Worm (Caenorhabditis elegans) whole organism, early embryonic: ENCODE results near the gene E02H4.2.

Source experiments
- B0310.2 ChIP-seq: sonication (generic microtip); optimal IDR thresholded peaks from 2 replicates; lab custom pipeline; 2016; ENCODE audit warnings: mild to moderate bottlenecking, missing genetic modification characterization, missing compliant biosample characterization
- F13C5.2 ChIP-seq: sonication (generic microtip); optimal IDR thresholded peaks from 2 replicates; lab custom pipeline; 2017; ENCODE audit warnings: mild to moderate bottlenecking, missing genetic modification characterization, inconsistent platforms, missing compliant biosample characterization
- aly-1 ChIP-seq: sonication (generic microtip); optimal IDR thresholded peaks from 2 replicates; lab custom pipeline; 2016; ENCODE audit warnings: missing genetic modification characterization, missing compliant biosample characterization
- ama-1 ChIP-seq: fragments of 150-350 bp; optimal IDR thresholded peaks from 2 replicates; lab custom pipeline; 2014
- ceh-13 ChIP-seq: fragments of 200-800 bp; sonication (Bioruptor generic); optimal IDR thresholded peaks from 2 replicates; lab custom pipeline; 2018; ENCODE audit warnings: mild to moderate bottlenecking, missing genetic modification characterization, missing compliant biosample characterization
- ceh-36 ChIP-seq: sonication (generic microtip); optimal IDR thresholded peaks from 2 replicates; lab custom pipeline; 2016; ENCODE audit warnings: missing genetic modification characterization, inconsistent platforms, missing compliant biosample characterization
- ets-7 ChIP-seq: sonication (generic microtip); optimal IDR thresholded peaks from 2 replicates; lab custom pipeline; 2016; ENCODE audit warnings: missing genotype, missing genetic modification characterization, missing compliant biosample characterization
- flt-1 ChIP-seq: fragments of 200-800 bp; sonication (Bioruptor generic); IDR thresholded peaks from 2 replicates; pipeline ENCODE4 v1.3.6; 2022; ENCODE audit warnings: missing genetic modification characterization, missing compliant biosample characterization
- hmbx-1 ChIP-seq: sonication (generic microtip); optimal IDR thresholded peaks from 2 replicates; lab custom pipeline; 2016; ENCODE audit warnings: mild to moderate bottlenecking, missing genetic modification characterization, missing compliant biosample characterization
- hmg-4 ChIP-seq: fragments of 200-800 bp; sonication (Bioruptor generic); optimal IDR thresholded peaks from 2 replicates; lab custom pipeline; 2018; ENCODE audit warnings: mild to moderate bottlenecking, missing genetic modification characterization, missing compliant biosample characterization
- hnd-1 ChIP-seq: sonication (generic microtip); optimal IDR thresholded peaks from 2 replicates; lab custom pipeline; 2016; ENCODE audit warnings: missing genetic modification characterization, missing compliant biosample characterization
- pes-1 ChIP-seq: fragments of 200-800 bp; sonication (Bioruptor generic); IDR thresholded peaks from 2 replicates; pipeline ENCODE4 v1.3.6; 2022; ENCODE audit warnings: missing genetic modification reagents, missing genetic modification characterization, missing compliant biosample characterization
- scrt-1 ChIP-seq: fragments of 200-800 bp; sonication (Bioruptor generic); IDR thresholded peaks from 2 replicates; pipeline ENCODE4 v1.3.6; 2022; ENCODE audit warnings: missing genetic modification characterization, missing compliant biosample characterization
- sea-1 ChIP-seq: fragments of 200-800 bp; sonication (Bioruptor generic); conservative IDR thresholded peaks from 2 replicates; pipeline ENCODE4 v1.3.6; 2022; ENCODE audit warnings: missing genetic modification characterization, missing compliant biosample characterization
- tbx-11 ChIP-seq: fragments of 200-800 bp; sonication (Bioruptor generic); IDR thresholded peaks from 2 replicates; pipeline ENCODE4 v1.3.6; 2022; ENCODE audit warnings: missing genetic modification characterization, missing compliant biosample characterization
- tbx-37 ChIP-seq: fragments of 200-800 bp; sonication (Bioruptor generic); conservative IDR thresholded peaks from 2 replicates; pipeline ENCODE4 v1.3.6; 2022; ENCODE audit warnings: missing genetic modification reagents, missing genetic modification characterization, missing compliant biosample characterization
- tra-4 ChIP-seq: sonication (generic microtip); optimal IDR thresholded peaks from 2 replicates; lab custom pipeline; 2017; ENCODE audit warnings: missing genetic modification characterization, missing compliant biosample characterization

The E02H4.2 gene

ce11 chrX:14289993-14290392, 8.6 kb upstream of the E02H4.2 start:
- TF ChIP-seq ets-7 (tag; lab: Kevin White, UChicago) (no peak), flt-1 (GFP tag; lab: Robert Waterston, UW) (no peak), ceh-36 (no peak), aly-1 (tag; lab: Kevin White, UChicago) (no peak), scrt-1 (GFP tag; lab: Robert Waterston, UW) (no peak), F13C5.2 (no peak), tbx-11 (GFP tag; lab: Robert Waterston, UW) (no peak), tbx-37 (GFP tag; lab: Robert Waterston, UW) (no peak), tra-4 (tag; lab: Kevin White, UChicago) (no peak), hnd-1 (tag; lab: Kevin White, UChicago) (no peak), ceh-13 (GFP tag; lab: Kevin White, UChicago) (no peak), sea-1 (no peak), B0310.2 (tag; lab: Kevin White, UChicago) (no peak)

DNA sequence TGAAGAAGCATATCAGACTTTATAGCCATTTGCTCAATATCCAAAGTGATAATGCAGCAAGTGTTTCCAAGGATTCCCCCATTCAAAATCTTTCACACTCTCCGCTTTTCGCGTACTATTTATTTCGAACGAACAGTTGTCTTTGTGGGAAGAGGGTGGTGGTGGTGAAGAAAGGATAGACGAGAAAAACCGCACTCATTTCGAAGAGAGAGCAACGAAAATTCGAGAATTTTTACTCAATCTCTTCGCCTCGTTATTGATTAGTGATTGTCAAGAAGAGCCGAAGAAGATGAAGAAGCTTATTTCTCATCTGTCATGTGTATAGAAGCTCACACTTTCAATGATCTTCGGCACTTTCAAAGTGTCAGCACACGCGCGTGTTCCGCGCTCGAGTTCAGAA, 6.5 kb upstream of the E02H4.2 start:
- no peak for TF ChIP-seq hmbx-1 (tag; lab: Kevin White, UChicago)
- no peak for TF ChIP-seq scrt-1 (GFP tag; lab: Robert Waterston, UW)
- TF ChIP-seq ceh-36: no peak

DNA sequence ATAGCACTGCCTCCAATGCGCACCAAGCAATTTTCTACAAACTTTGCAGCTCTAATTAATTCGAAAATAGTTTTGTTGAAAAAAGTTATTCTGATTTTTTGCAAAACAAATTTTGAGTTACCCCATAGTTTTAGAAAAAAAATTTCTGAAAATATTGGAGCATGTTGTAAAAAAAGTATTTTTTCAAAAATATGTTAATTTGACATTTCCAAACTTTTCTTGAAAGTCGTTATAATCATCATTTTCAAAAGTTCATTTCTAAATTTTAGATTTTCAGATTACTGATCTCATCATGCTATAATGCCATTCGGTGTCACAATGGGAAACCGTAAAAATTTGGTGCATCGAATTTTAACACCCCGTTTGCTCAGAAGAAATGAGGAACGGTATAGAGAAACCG, 13.6 kb downstream of the E02H4.2 start, which contains the start of gene del-1:
Gene del-1, plus strand, starts transcription at position 301 of the 400 bp plus-strand sequence.
- no peak for TF ChIP-seq ama-1 (lab: Kevin White, UChicago)
- no peak for TF ChIP-seq B0310.2 (tag; lab: Kevin White, UChicago)

ce11 chrX:14267170-14267569, 14.3 kb downstream of the E02H4.2 start:
- TF ChIP-seq hmg-4 (GFP tag; lab: Kevin White, UChicago): no peak

DNA sequence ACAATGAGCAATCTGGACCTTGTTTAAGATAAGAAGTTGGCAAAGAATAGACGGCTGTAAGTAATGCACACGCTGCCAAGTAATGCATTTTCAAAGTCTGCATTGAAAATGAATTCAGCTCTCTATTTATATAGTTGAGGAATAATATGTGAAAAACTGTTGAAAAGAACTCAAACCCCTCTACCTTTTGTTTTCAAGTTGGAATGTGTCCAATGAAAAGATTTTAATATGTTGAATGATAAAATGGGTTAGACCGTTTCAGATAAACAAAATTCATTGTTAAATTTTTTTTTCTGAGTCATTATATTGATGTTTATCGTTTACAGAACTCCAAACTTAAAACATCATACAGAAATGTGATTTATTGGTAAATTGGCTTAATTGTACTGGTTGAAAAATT, 18.0 kb downstream of the E02H4.2 start, which contains the start of gene E02H4.8:
Gene E02H4.8, minus strand, starts transcription at position 101 of the 400 bp plus-strand sequence.
- TF ChIP-seq aly-1 (tag; lab: Kevin White, UChicago) (no peak), scrt-1 (GFP tag; lab: Robert Waterston, UW) (no peak), flt-1 (GFP tag; lab: Robert Waterston, UW) (no peak), ama-1 (lab: Kevin White, UChicago) (no peak), hnd-1 (tag; lab: Kevin White, UChicago) (no peak), sea-1 (no peak), ets-7 (tag; lab: Kevin White, UChicago) (no peak), tbx-11 (GFP tag; lab: Robert Waterston, UW) (no peak), pes-1 (GFP tag; lab: Robert Waterston, UW) (no peak), hmbx-1 (tag; lab: Kevin White, UChicago) (no peak), tra-4 (tag; lab: Kevin White, UChicago) (no peak), F13C5.2 (no peak), ceh-13 (GFP tag; lab: Kevin White, UChicago) (no peak), hmg-4 (GFP tag; lab: Kevin White, UChicago) (no peak), B0310.2 (tag; lab: Kevin White, UChicago) (no peak)

ce11 chrX:14257661-14258060, 23.8 kb downstream of the E02H4.2 start, which contains the start of gene E02H4.4:
Gene E02H4.4, plus strand, starts transcription at chrX:14257961.
- TF ChIP-seq sea-1 (no peak), ama-1 (lab: Kevin White, UChicago) (no peak), pes-1 (GFP tag; lab: Robert Waterston, UW) (no peak), ets-7 (tag; lab: Kevin White, UChicago) (no peak), hmbx-1 (tag; lab: Kevin White, UChicago) (no peak), ceh-13 (GFP tag; lab: Kevin White, UChicago) (no peak), hnd-1 (tag; lab: Kevin White, UChicago) (no peak), B0310.2 (tag; lab: Kevin White, UChicago) (no peak), ceh-36 (no peak), aly-1 (tag; lab: Kevin White, UChicago) (no peak), F13C5.2 (no peak)

DNA sequence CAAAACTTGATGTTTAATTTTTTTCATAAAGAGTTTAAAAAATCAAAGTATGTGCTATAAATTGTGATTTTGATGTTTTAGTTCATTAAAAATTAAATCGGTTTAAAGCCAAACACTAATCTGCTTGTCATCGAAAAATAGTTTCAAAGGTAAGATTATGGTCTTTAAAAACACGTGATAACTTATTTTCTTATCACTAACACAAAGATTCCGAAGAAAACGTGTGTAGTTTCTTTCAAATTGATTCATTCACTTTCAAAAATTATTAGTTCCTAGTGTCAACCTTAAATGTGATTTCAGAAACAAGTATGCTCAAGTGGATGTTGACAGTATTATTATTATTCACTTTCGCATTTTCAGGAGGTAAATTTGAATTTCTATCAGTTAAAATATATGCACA, 25.5 kb downstream of the E02H4.2 start, which contains the start of gene E02H4.7:
Gene E02H4.7, plus strand, starts transcription at position 301 of the 400 bp plus-strand sequence.
- no peak for TF ChIP-seq F13C5.2
- TF ChIP-seq tbx-11 (GFP tag; lab: Robert Waterston, UW): no peak
- no peak for TF ChIP-seq hmg-4 (GFP tag; lab: Kevin White, UChicago)
- no peak for TF ChIP-seq hnd-1 (tag; lab: Kevin White, UChicago)
- TF ChIP-seq ceh-13 (GFP tag; lab: Kevin White, UChicago): no peak
- TF ChIP-seq B0310.2 (tag; lab: Kevin White, UChicago): no peak
- TF ChIP-seq scrt-1 (GFP tag; lab: Robert Waterston, UW): no peak
- TF ChIP-seq tra-4 (tag; lab: Kevin White, UChicago): no peak
- no peak for TF ChIP-seq aly-1 (tag; lab: Kevin White, UChicago)
- no peak for TF ChIP-seq tbx-37 (GFP tag; lab: Robert Waterston, UW)
- no peak for TF ChIP-seq ama-1 (lab: Kevin White, UChicago)

DNA sequence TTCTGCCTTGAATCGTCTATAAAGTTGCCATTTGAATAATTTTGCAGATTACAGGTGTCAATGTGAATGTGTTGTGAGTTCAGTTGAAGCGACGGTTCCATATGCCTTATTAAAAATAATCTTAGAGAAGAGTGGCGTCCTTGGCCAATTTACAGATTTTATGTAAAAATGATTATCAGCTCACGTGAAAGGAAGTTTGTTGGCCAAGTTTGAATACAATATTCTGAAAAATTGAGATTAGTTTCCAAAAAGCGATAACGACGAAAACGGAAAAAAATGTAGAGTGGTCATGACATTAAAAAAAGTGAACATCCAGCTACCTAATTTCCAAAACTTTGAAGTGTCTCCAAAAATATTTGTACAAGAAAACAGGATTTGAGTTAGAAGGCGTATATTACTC, 26.4 kb downstream of the E02H4.2 start, which contains the start of gene E02H4.5:
Gene E02H4.5, minus strand, starts transcription at position 101 of the 400 bp plus-strand sequence.
- TF ChIP-seq F13C5.2 (no peak), tbx-37 (GFP tag; lab: Robert Waterston, UW) (no peak), ceh-13 (GFP tag; lab: Kevin White, UChicago) (no peak), hmg-4 (GFP tag; lab: Kevin White, UChicago) (no peak), scrt-1 (GFP tag; lab: Robert Waterston, UW) (no peak), ama-1 (lab: Kevin White, UChicago) (no peak), ets-7 (tag; lab: Kevin White, UChicago) (no peak), B0310.2 (tag; lab: Kevin White, UChicago) (no peak), pes-1 (GFP tag; lab: Robert Waterston, UW) (no peak), tbx-11 (GFP tag; lab: Robert Waterston, UW) (no peak), sea-1 (no peak), ceh-36 (no peak)
